Worm (Caenorhabditis elegans) whole organism, L4 larva: ENCODE data around the gene osm-7.

Source experiments
- F10B5.3 ChIP-seq: sonication (generic microtip); optimal IDR thresholded peaks from 2 replicates; lab custom pipeline; 2016; ENCODE audit warnings: mild to moderate bottlenecking, missing genetic modification characterization, missing compliant biosample characterization
- aly-2 ChIP-seq: sonication (generic microtip); optimal IDR thresholded peaks from 2 replicates; lab custom pipeline; 2018; ENCODE audit warnings: missing biosample characterization, missing genetic modification characterization
- egl-27 ChIP-seq: sonication (generic microtip); optimal IDR thresholded peaks from 3 replicates; lab custom pipeline; 2017; ENCODE audit warnings: missing biosample characterization, missing genetic modification reagents, missing genetic modification characterization
- fkh-10 ChIP-seq: fragments of 150-350 bp; optimal IDR thresholded peaks from 2 replicates; lab custom pipeline; 2014; ENCODE audit warnings: missing biosample characterization, missing genetic modification reagents, missing genetic modification characterization
- jun-1 ChIP-seq: fragments of 150-350 bp; optimal IDR thresholded peaks from 2 replicates; lab custom pipeline; 2014; ENCODE audit warnings: missing biosample characterization, missing genetic modification reagents, missing genetic modification characterization
- lsy-2 ChIP-seq, 2 experiments: fragments of 150-350 bp in 1 of 2; sonication (generic microtip) in 1 of 2; optimal IDR thresholded peaks; 2 replicates each; lab custom pipeline; 2014 to 2017; ENCODE audit warnings: missing biosample characterization in 2 of 2, missing genetic modification characterization in 2 of 2
- mdl-1 ChIP-seq, 2 experiments: fragments of 150-350 bp in 1 of 2; sonication (generic microtip) in 1 of 2; optimal IDR thresholded peaks; 2 replicates each; lab custom pipeline; 2014 to 2017; ENCODE audit warnings: missing biosample characterization in 2 of 2, missing genetic modification characterization in 2 of 2
- nhr-41 ChIP-seq: fragments of 200-800 bp; sonication (Bioruptor generic); IDR thresholded peaks from 2 replicates; pipeline ENCODE4 v1.3.6; 2022; ENCODE audit warnings: missing genetic modification reagents, missing genetic modification characterization, missing compliant biosample characterization
- nhr-77 ChIP-seq: fragments of 150-350 bp; optimal IDR thresholded peaks from 2 replicates; lab custom pipeline; 2014; ENCODE audit warnings: missing biosample characterization, missing genetic modification characterization
- pha-4 ChIP-seq, 2 experiments: fragments of 150-350 bp in 1 of 2; fragments of 200-800 bp in 1 of 2; sonication (Bioruptor generic) in 1 of 2; IDR thresholded peaks in 1 of 2; optimal IDR thresholded peaks in 1 of 2; 2 replicates each; pipeline versions ENCODE4 v1.3.6 to Lab custom; 2014 to 2022; ENCODE audit warnings: missing genetic modification characterization in 2 of 2, missing genetic modification reagents in 2 of 2, missing biosample characterization in 1 of 2, missing compliant biosample characterization in 1 of 2
- rbr-2 ChIP-seq: sonication (generic microtip); optimal IDR thresholded peaks from 2 replicates; lab custom pipeline; 2016; ENCODE audit warnings: missing genotype, missing genetic modification characterization, missing compliant biosample characterization
- skn-1 ChIP-seq: fragments of 150-350 bp; optimal IDR thresholded peaks from 2 replicates; lab custom pipeline; 2014; ENCODE audit warnings: missing biosample characterization, missing genetic modification characterization
- tra-1 ChIP-seq: fragments of 200-800 bp; sonication (Bioruptor generic); IDR thresholded peaks from 2 replicates; pipeline ENCODE4 v1.3.6; 2022; ENCODE audit warnings: missing genetic modification reagents, missing genetic modification characterization, missing compliant biosample characterization
- unc-62 ChIP-seq, 3 experiments: fragments of 150-350 bp in 1 of 3; sonication (generic microtip); optimal IDR thresholded peaks in 2 of 3; peaks in 1 of 3; 1 replicate in 1 of 3; 2 replicates in 2 of 3; lab custom pipeline; 2014 to 2017; ENCODE audit warnings: missing biosample characterization in 3 of 3, missing genetic modification characterization in 3 of 3, missing genetic modification reagents in 3 of 3, missing genotype in 1 of 3

- TF ChIP-seq F10B5.3 (tag; lab: Kevin White, UChicago) (no peak), lsy-2 (tag; optimal IDR thresholded peaks at IDR 0.05; lab: Kevin White, UChicago) (no peak), jun-1 (tag; lab: Kevin White, UChicago) (no peak), nhr-77 (tag; lab: Kevin White, UChicago) (no peak), rbr-2 (tag; lab: Kevin White, UChicago) (no peak), aly-2 (no peak), skn-1 (tag; lab: Kevin White, UChicago) (no peak), egl-27 (tag; lab: Kevin White, UChicago) (no peak), unc-62 (GFP tag; optimal IDR thresholded peaks at IDR 0.05 in 1 of 2; lab: Kevin White, UChicago) (no peak), unc-62 (tag; optimal IDR thresholded peaks at IDR 0.05; lab: Kevin White, UChicago) (no peak), tra-1 (GFP tag; lab: Robert Waterston, UW) (no peak), mdl-1 (tag; optimal IDR thresholded peaks at IDR 0.05; lab: Kevin White, UChicago) (no peak), pha-4 (GFP tag; IDR thresholded peaks at IDR 0.05; lab: Robert Waterston, UW) (no peak), pha-4 (tag; optimal IDR thresholded peaks at IDR 0.05; lab: Kevin White, UChicago) (no peak), fkh-10 (GFP tag; lab: Kevin White, UChicago) (no peak), nhr-41 (GFP tag; lab: Robert Waterston, UW) (no peak)
Measured at ce11 chrIII:13535735-13536390, 40.1 kb upstream of the osm-7 start.
